Fruit fly (Drosophila melanogaster) whole organism, prepupa: ENCODE data around the gene CG9609.

Experiments
- Blimp-1 ChIP-seq: fragments of 200-800 bp; sonication (Bioruptor generic); optimal IDR thresholded peaks from 3 replicates; lab custom pipeline; 2017; ENCODE audit warnings: missing biosample characterization, missing genetic modification characterization, mild to moderate bottlenecking, moderate library complexity, missing genetic modification reagents
- CG10631 ChIP-seq: fragments of 200-800 bp; sonication (Bioruptor generic); optimal IDR thresholded peaks from 2 replicates; lab custom pipeline; 2016; ENCODE audit warnings: missing biosample characterization, missing genetic modification characterization
- CG10669 ChIP-seq: fragments of 200-800 bp; sonication (Bioruptor generic); optimal IDR thresholded peaks from 3 replicates; lab custom pipeline; 2018; ENCODE audit warnings: missing biosample characterization, mild to moderate bottlenecking, missing genetic modification characterization, moderate library complexity
- CG11762 ChIP-seq: fragments of 200-800 bp; sonication (Bioruptor generic); optimal IDR thresholded peaks from 3 replicates; lab custom pipeline; 2016; ENCODE audit warnings: missing biosample characterization, missing genetic modification characterization; ENCODE audit not compliant: insufficient read depth
- CG15336 ChIP-seq: fragments of 200-800 bp; sonication (Bioruptor generic); IDR thresholded peaks from 2 replicates; pipeline ENCODE4 v1.3.6; 2022; ENCODE audit warnings: missing biosample characterization, missing genetic modification characterization
- CG3032 ChIP-seq: fragments of 200-800 bp; optimal IDR thresholded peaks from 2 replicates; lab custom pipeline; 2019; ENCODE audit warnings: missing biosample characterization, mild to moderate bottlenecking, missing genetic modification characterization, moderate library complexity
- CG31627 ChIP-seq: fragments of 200-800 bp; sonication (Bioruptor generic); optimal IDR thresholded peaks from 3 replicates; lab custom pipeline; 2016; ENCODE audit warnings: missing biosample characterization, missing genetic modification characterization
- CG32006 ChIP-seq: fragments of 200-800 bp; sonication (Bioruptor generic); optimal IDR thresholded peaks from 3 replicates; lab custom pipeline; 2017; ENCODE audit warnings: missing biosample characterization, mild to moderate bottlenecking, missing genetic modification characterization
- CG3919 ChIP-seq: fragments of 200-800 bp; sonication (Bioruptor generic); optimal IDR thresholded peaks from 3 replicates; lab custom pipeline; 2016; ENCODE audit warnings: missing biosample characterization, missing genetic modification characterization
- CG6163 ChIP-seq: fragments of 200-800 bp; sonication (Bioruptor generic); IDR thresholded peaks from 3 replicates; pipeline ENCODE4 v1.3.6; 2022; ENCODE audit warnings: missing biosample characterization, missing genetic modification characterization
- CG6276 ChIP-seq: fragments of 200-800 bp; sonication (Bioruptor generic); optimal IDR thresholded peaks from 2 replicates; lab custom pipeline; 2017; ENCODE audit warnings: missing biosample characterization, mild to moderate bottlenecking, missing genetic modification characterization
- CG6792 ChIP-seq: fragments of 200-800 bp; sonication (Bioruptor generic); optimal IDR thresholded peaks from 3 replicates; lab custom pipeline; 2016; ENCODE audit warnings: missing biosample characterization, missing genetic modification characterization
- CG6808 ChIP-seq: fragments of 200-800 bp; sonication (Bioruptor generic); optimal IDR thresholded peaks from 3 replicates; lab custom pipeline; 2017; ENCODE audit warnings: missing biosample characterization, missing genetic modification characterization, mild to moderate bottlenecking, moderate library complexity, missing genetic modification reagents
- CG8119 ChIP-seq: fragments of 200-800 bp; sonication (Bioruptor generic); IDR thresholded peaks from 3 replicates; pipeline ENCODE4 v1.3.6; 2022; ENCODE audit warnings: missing biosample characterization, missing genetic modification characterization
- CG8632 ChIP-seq: fragments of 200-800 bp; sonication (Bioruptor generic); optimal IDR thresholded peaks from 3 replicates; lab custom pipeline; 2016; ENCODE audit warnings: missing biosample characterization, missing genetic modification characterization
- CG9139 ChIP-seq: fragments of 200-800 bp; sonication (Bioruptor generic); optimal IDR thresholded peaks from 3 replicates; lab custom pipeline; 2017; ENCODE audit warnings: missing biosample characterization, mild to moderate bottlenecking, missing genetic modification characterization
- Eip78C ChIP-seq: fragments of 200-800 bp; sonication (Bioruptor generic); peaks from one replicate; lab custom pipeline; 2016; ENCODE audit warnings: missing biosample characterization, missing genetic modification characterization
- Eip93F ChIP-seq: fragments of 200-800 bp; sonication (Bioruptor generic); optimal IDR thresholded peaks from 2 replicates; lab custom pipeline; 2016; ENCODE audit warnings: missing biosample characterization, mild to moderate bottlenecking, missing genetic modification characterization
- Ets96B ChIP-seq: fragments of 200-800 bp; optimal IDR thresholded peaks from 2 replicates; lab custom pipeline; 2019; ENCODE audit warnings: missing biosample characterization, mild to moderate bottlenecking, missing genetic modification characterization, moderate library complexity
- Hr4 ChIP-seq: fragments of 200-800 bp; sonication (Bioruptor generic); optimal IDR thresholded peaks from 3 replicates; lab custom pipeline; 2016; ENCODE audit warnings: missing biosample characterization, missing genetic modification characterization
- Lpt ChIP-seq: fragments of 200-800 bp; sonication (Bioruptor generic); optimal IDR thresholded peaks from 3 replicates; lab custom pipeline; 2016; ENCODE audit warnings: missing biosample characterization, missing genetic modification characterization
- Met ChIP-seq: fragments of 200-800 bp; sonication (Bioruptor generic); optimal IDR thresholded peaks from 3 replicates; lab custom pipeline; 2016; ENCODE audit warnings: missing biosample characterization, missing genetic modification characterization
- OdsH ChIP-seq: fragments of 200-800 bp; sonication (Bioruptor generic); optimal IDR thresholded peaks from 3 replicates; lab custom pipeline; 2016; ENCODE audit warnings: missing biosample characterization, missing genetic modification characterization
- Smox ChIP-seq: fragments of 200-800 bp; sonication (Bioruptor generic); optimal IDR thresholded peaks from 3 replicates; lab custom pipeline; 2016; ENCODE audit warnings: missing biosample characterization, missing genetic modification characterization
- Sox14 ChIP-seq: fragments of 200-800 bp; sonication (Bioruptor generic); optimal IDR thresholded peaks from 3 replicates; lab custom pipeline; 2016; ENCODE audit warnings: missing biosample characterization, missing genetic modification characterization
- achi ChIP-seq: fragments of 200-800 bp; sonication (Bioruptor generic); optimal IDR thresholded peaks from 3 replicates; lab custom pipeline; 2016; ENCODE audit warnings: missing biosample characterization, missing genetic modification characterization
- acj6 ChIP-seq: fragments of 200-800 bp; sonication (Bioruptor generic); optimal IDR thresholded peaks from 3 replicates; lab custom pipeline; 2016; ENCODE audit warnings: missing biosample characterization, missing genetic modification characterization
- cyc ChIP-seq: fragments of 200-800 bp; sonication (Bioruptor generic); optimal IDR thresholded peaks from 3 replicates; lab custom pipeline; 2016; ENCODE audit warnings: missing biosample characterization, missing genetic modification characterization
- dac ChIP-seq: fragments of 200-800 bp; sonication (Bioruptor generic); optimal IDR thresholded peaks from 2 replicates; lab custom pipeline; 2017; ENCODE audit warnings: missing biosample characterization, mild to moderate bottlenecking, missing genetic modification characterization
- dsx ChIP-seq: fragments of 200-800 bp; optimal IDR thresholded peaks from 3 replicates; lab custom pipeline; 2019; ENCODE audit warnings: missing biosample characterization, mild to moderate bottlenecking, missing genetic modification characterization, moderate library complexity; ENCODE audit not compliant: poor library complexity, severe bottlenecking
- eg ChIP-seq: fragments of 200-800 bp; sonication (Bioruptor generic); IDR thresholded peaks from 3 replicates; pipeline ENCODE4 v1.3.6; 2022; ENCODE audit warnings: missing biosample characterization, missing genetic modification characterization
- esn ChIP-seq: fragments of 200-800 bp; sonication (Bioruptor generic); optimal IDR thresholded peaks from 2 replicates; lab custom pipeline; 2016; ENCODE audit warnings: missing biosample characterization, mild to moderate bottlenecking, missing genetic modification characterization, moderate library complexity
- fd59A ChIP-seq: fragments of 200-800 bp; sonication (Bioruptor generic); optimal IDR thresholded peaks from 2 replicates; lab custom pipeline; 2017; ENCODE audit warnings: missing biosample characterization, mild to moderate bottlenecking, missing genetic modification characterization, missing genetic modification reagents
- fd85E ChIP-seq: fragments of 200-800 bp; sonication (Bioruptor generic); optimal IDR thresholded peaks from 3 replicates; lab custom pipeline; 2016; ENCODE audit warnings: missing biosample characterization, missing genetic modification characterization
- fkh ChIP-seq: fragments of 200-800 bp; sonication (Bioruptor generic); optimal IDR thresholded peaks from 3 replicates; lab custom pipeline; 2017; ENCODE audit warnings: missing biosample characterization, mild to moderate bottlenecking, missing genetic modification characterization, moderate library complexity
- pdm3 ChIP-seq: fragments of 200-800 bp; sonication (Bioruptor generic); optimal IDR thresholded peaks from 3 replicates; lab custom pipeline; 2016; ENCODE audit warnings: missing biosample characterization, missing genetic modification characterization
- spab ChIP-seq: fragments of 200-800 bp; sonication (Bioruptor generic); optimal IDR thresholded peaks from 2 replicates; lab custom pipeline; 2017; ENCODE audit warnings: missing biosample characterization, mild to moderate bottlenecking, missing genetic modification characterization, missing genetic modification reagents
- ss ChIP-seq, 2 experiments: fragments of 200-800 bp; sonication (Bioruptor generic); optimal IDR thresholded peaks; 2 replicates in 1 of 2; 3 replicates in 1 of 2; lab custom pipeline; 2017 to 2018; ENCODE audit warnings: mild to moderate bottlenecking in 2 of 2, missing biosample characterization in 2 of 2, missing genetic modification characterization in 2 of 2, moderate library complexity in 1 of 2
- svp ChIP-seq: fragments of 200-800 bp; sonication (Bioruptor generic); peaks from one replicate; lab custom pipeline; 2016; ENCODE audit warnings: missing biosample characterization, missing genetic modification characterization

The CG9609 gene

dm6 chrX:16782175-16782916, 4.5 kb downstream of the CG9609 start (continued):
- TF ChIP-seq dac (GFP tag; lab: Kevin White, UChicago): peak; percentile 18
- TF ChIP-seq CG32006 (GFP tag; lab: Kevin White, UChicago): peak; percentile 64
- TF ChIP-seq ss (GFP tag; optimal IDR thresholded peaks at IDR 0.05; lab: Kevin White, UChicago): no peak
- TF ChIP-seq CG6163 (GFP tag; lab: Robert Waterston, UW): peak; percentile 75
- peak; percentile 53 for TF ChIP-seq achi (GFP tag; lab: Kevin White, UChicago)
- no peak for TF ChIP-seq Ets96B (tag; lab: Kevin White, UChicago)
- peak; percentile 14 for TF ChIP-seq Sox14 (GFP tag; lab: Kevin White, UChicago)
- TF ChIP-seq CG6276 (GFP tag; lab: Kevin White, UChicago): peak; percentile 19
- TF ChIP-seq dsx (GFP tag; lab: Kevin White, UChicago): no peak
- peak; percentile 20 for TF ChIP-seq CG6792
- TF ChIP-seq CG3032 (tag; lab: Kevin White, UChicago): peak; percentile 5
- TF ChIP-seq Lpt (GFP tag; lab: Kevin White, UChicago): peak; percentile 56
- peak; percentile 65 for TF ChIP-seq CG8119 (GFP tag; lab: Robert Waterston, UW)
- no peak for TF ChIP-seq CG31627 (GFP tag; lab: Kevin White, UChicago)
- peak; percentile 68 for TF ChIP-seq Hr4
- TF ChIP-seq spab (GFP tag; lab: Kevin White, UChicago): no peak
- peak; percentile 6 for TF ChIP-seq cyc (GFP tag; lab: Kevin White, UChicago)
- TF ChIP-seq CG11762 (GFP tag; lab: Kevin White, UChicago): peak; percentile 52
- no peak for TF ChIP-seq CG8632
- peak; percentile 38 for TF ChIP-seq pdm3 (GFP tag; lab: Kevin White, UChicago)
- peak; percentile 5 for TF ChIP-seq CG10631 (GFP tag; lab: Kevin White, UChicago)
- TF ChIP-seq OdsH (GFP tag; lab: Kevin White, UChicago): peak; percentile 60
- peak; percentile 50 for TF ChIP-seq acj6 (GFP tag; lab: Kevin White, UChicago)

dm6 chrX:16781055-16781454, 5.8 kb downstream of the CG9609 start:
- TF ChIP-seq CG15336 (GFP tag; lab: Robert Waterston, UW) (peak; percentile 40; the same call in 1 of the 2 replicates), esn (GFP tag; lab: Kevin White, UChicago) (no peak), spab (GFP tag; lab: Kevin White, UChicago) (no peak), CG10631 (GFP tag; lab: Kevin White, UChicago) (no peak), Hr4 (peak; percentile 8), CG9139 (GFP tag; lab: Kevin White, UChicago) (no peak), Met (GFP tag; lab: Kevin White, UChicago) (no peak), Eip78C (peak; percentile 57), CG6163 (GFP tag; lab: Robert Waterston, UW) (0 out of 3 replicates have a peak, but pooled peaks have one; percentile 7), CG32006 (GFP tag; lab: Kevin White, UChicago) (peak; percentile 35), CG8119 (GFP tag; lab: Robert Waterston, UW) (no peak), fd59A (GFP tag; lab: Kevin White, UChicago) (no peak), eg (GFP tag; lab: Robert Waterston, UW) (peak; percentile 42)
- TF ChIP-seq, all 60 proteins: peak for 6

dm6 chrX:16780244-16780643, 6.6 kb downstream of the CG9609 start:
- peak; percentile 17 for TF ChIP-seq fkh (GFP tag; lab: Kevin White, UChicago)
- TF ChIP-seq CG10669 (GFP tag; lab: Kevin White, UChicago): no peak
- no peak for TF ChIP-seq Sox14 (GFP tag; lab: Kevin White, UChicago)

dm6 chrX:16778138-16778672, 8.6 kb downstream of the CG9609 start:
- TF ChIP-seq CG10669 (GFP tag; lab: Kevin White, UChicago): peak; percentile 13
- 0 out of 3 replicates have a peak, but pooled peaks have one; percentile 39 for TF ChIP-seq CG8119 (GFP tag; lab: Robert Waterston, UW)
- no peak for TF ChIP-seq cyc (GFP tag; lab: Kevin White, UChicago)
- TF ChIP-seq pdm3 (GFP tag; lab: Kevin White, UChicago): peak; percentile 32
- TF ChIP-seq Eip78C: peak; percentile 76
- TF ChIP-seq Eip93F (GFP tag; lab: Kevin White, UChicago): no peak
- no peak for TF ChIP-seq Lpt (GFP tag; lab: Kevin White, UChicago)
- no peak for TF ChIP-seq Smox
- TF ChIP-seq CG9139 (GFP tag; lab: Kevin White, UChicago): no peak
- TF ChIP-seq achi (GFP tag; lab: Kevin White, UChicago): peak; percentile 9
- TF ChIP-seq CG6276 (GFP tag; lab: Kevin White, UChicago): peak; percentile 40
- peak; percentile 25 for TF ChIP-seq dsx (GFP tag; lab: Kevin White, UChicago)
- peak; percentile 3 for TF ChIP-seq CG3032 (tag; lab: Kevin White, UChicago)
- TF ChIP-seq CG6808 (GFP tag; lab: Kevin White, UChicago): no peak
- TF ChIP-seq CG3919 (GFP tag; lab: Kevin White, UChicago): peak; percentile 22
- no peak for TF ChIP-seq Blimp-1 (GFP tag; lab: Kevin White, UChicago)
- TF ChIP-seq eg (GFP tag; lab: Robert Waterston, UW): peak; percentile 28; the same call in 1 of the 3 replicates
- TF ChIP-seq CG32006 (GFP tag; lab: Kevin White, UChicago): peak; percentile 56
- no peak for TF ChIP-seq fd85E
- TF ChIP-seq svp (GFP tag; lab: Kevin White, UChicago): peak; percentile 96
- TF ChIP-seq Hr4: peak; percentile 29
